Worm (Caenorhabditis elegans): Measurements from ENCODE around the gene ape-1.

ce11 chrV:11638634-11639117 lies 37.1 kb upstream of the ape-1 start:
- peak; percentile 42 for TF ChIP-seq nhr-11 (tag; optimal IDR thresholded peaks at IDR 0.05)
- TF ChIP-seq mdl-1 (tag; optimal IDR thresholded peaks at IDR 0.05): peak in 1 of 2 experiments; percentile 11
- TF ChIP-seq ama-1 (optimal IDR thresholded peaks at IDR 0.05): no peak
- no peak for TF ChIP-seq fos-1 (tag; optimal IDR thresholded peaks at IDR 0.05)
- peak; percentile 81 for TF ChIP-seq zag-1 (tag; optimal IDR thresholded peaks at IDR 0.05)

Data from whole organism, L2 larva.